Worm (Caenorhabditis elegans): ENCODE measurements around the gene F56C4.2.

DNA sequence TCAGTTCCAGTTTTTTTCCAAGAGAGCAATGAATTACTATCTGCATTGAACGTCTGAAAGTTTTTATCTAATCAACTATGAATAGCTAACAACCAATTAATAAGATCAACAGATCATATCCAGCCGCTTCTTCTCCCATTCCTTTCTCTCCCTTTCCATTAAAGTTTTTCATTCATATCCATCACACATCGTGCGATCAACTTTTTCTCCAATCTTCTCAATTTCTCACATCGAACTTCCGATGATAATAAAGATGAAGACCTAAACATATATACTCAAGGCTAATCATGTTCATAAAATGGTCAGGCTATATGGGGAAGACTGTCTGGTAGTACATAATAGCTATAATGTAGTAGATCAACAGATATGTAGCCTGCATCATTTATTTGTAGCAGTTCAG is 26.8 kb upstream of the F56C4.2 start:
- no peak for TF ChIP-seq B0261.1 (tag; optimal IDR thresholded peaks at IDR 0.05)
- TF ChIP-seq unc-130 (GFP tag; optimal IDR thresholded peaks at IDR 0.05), result no peak
- no peak for TF ChIP-seq rcor-1 (GFP tag; IDR thresholded peaks at IDR 0.05)
- TF ChIP-seq athp-1 (tag; optimal IDR thresholded peaks at IDR 0.05), result no peak
- TF ChIP-seq nhr-90 (tag; optimal IDR thresholded peaks at IDR 0.05), result no peak
- no peak for TF ChIP-seq pha-4 (tag; optimal IDR thresholded peaks at IDR 0.05)
- no peak for TF ChIP-seq mcd-1 (GFP tag; IDR thresholded peaks at IDR 0.05)
- no peak for TF ChIP-seq nfya-1 (tag; optimal IDR thresholded peaks at IDR 0.05; ENCODE audit: borderline replicate concordance, insufficient read depth)
- TF ChIP-seq pbrm-1 (GFP tag; IDR thresholded peaks at IDR 0.05), result no peak

Measured in whole organism, young adult.